Fruit fly (Drosophila melanogaster) whole organism: ENCODE results near the gene Pcd.

ENCODE experiments used
- Dll ChIP-seq: fragments of >200 bp; optimal IDR thresholded peaks from 2 replicates; lab custom pipeline; 2017
- EcR ChIP-seq, 2 experiments: fragments of >200 bp; optimal IDR thresholded peaks; 2 replicates each; lab custom pipeline; 2017; ENCODE audit warnings: missing biosample characterization in 2 of 2, missing genetic modification characterization in 2 of 2, missing genetic modification reagents in 2 of 2
- pan ChIP-seq: fragments of >200 bp; optimal IDR thresholded peaks from 2 replicates; lab custom pipeline; 2017
- psq ChIP-seq: fragments of >200 bp; optimal IDR thresholded peaks from 2 replicates; lab custom pipeline; 2017
- usp ChIP-seq: fragments of >200 bp; optimal IDR thresholded peaks from 2 replicates; lab custom pipeline; 2017; ENCODE audit warnings: missing biosample characterization, missing genetic modification characterization, mixed read lengths

DNA sequence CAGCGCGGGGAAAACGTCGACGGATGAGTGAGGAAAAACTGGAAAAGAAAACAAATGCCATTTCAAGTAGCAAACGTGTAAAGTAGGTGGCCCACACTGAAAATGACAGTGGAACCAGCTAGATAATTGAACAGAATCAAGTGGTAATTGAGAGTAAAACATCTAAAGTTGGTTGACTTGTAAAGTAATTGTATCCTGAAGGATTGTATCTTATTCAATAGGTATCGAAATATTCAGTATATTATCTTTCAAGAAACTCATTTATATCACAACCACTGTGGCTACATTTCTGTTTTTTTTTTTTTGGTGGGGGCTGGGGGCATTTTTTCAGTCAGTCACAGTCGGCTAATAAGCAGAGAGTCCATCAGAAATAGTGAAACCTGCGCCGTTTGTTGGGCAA lies 23.7 kb upstream of the Pcd start:
- TF ChIP-seq EcR (GFP tag; optimal IDR thresholded peaks at IDR 0.05; lab: Kevin White, UChicago): no peak
- no peak for TF ChIP-seq pan (lab: Kevin White, UChicago)
- no peak for TF ChIP-seq psq (lab: Kevin White, UChicago)
- no peak for TF ChIP-seq usp
- no peak for TF ChIP-seq Dll (lab: Kevin White, UChicago)
